Worm (Caenorhabditis elegans) whole organism, L4 larva: ENCODE results near the gene F28C10.1.

Source experiments
- R02D3.7 ChIP-seq: fragments of 150-350 bp; sonication (generic microtip); optimal IDR thresholded peaks from 3 replicates; lab custom pipeline; 2014; ENCODE audit warnings: missing biosample characterization, missing genetic modification characterization
- aha-1 ChIP-seq: fragments of 150-350 bp; peaks from one replicate; lab custom pipeline; 2014; ENCODE audit warnings: missing biosample characterization, missing genetic modification characterization
- hlh-30 ChIP-seq: sonication (generic microtip); optimal IDR thresholded peaks from 2 replicates; lab custom pipeline; 2017; ENCODE audit warnings: antibody characterized with exemption, mild to moderate bottlenecking, missing genetic modification characterization, missing compliant biosample characterization; ENCODE audit not compliant: insufficient read depth
- mdl-1 ChIP-seq, 2 experiments: fragments of 150-350 bp in 1 of 2; sonication (generic microtip) in 1 of 2; optimal IDR thresholded peaks; 2 replicates each; lab custom pipeline; 2014 to 2017; ENCODE audit warnings: missing biosample characterization in 2 of 2, missing genetic modification characterization in 2 of 2

- TF ChIP-seq hlh-30 (tag; lab: Kevin White, UChicago) (no peak), mdl-1 (tag; optimal IDR thresholded peaks at IDR 0.05; lab: Kevin White, UChicago) (no peak), R02D3.7 (no peak), aha-1 (tag; lab: Kevin White, UChicago) (no peak)
Observed at ce11 chrX:536365-536764, 6.5 kb upstream of the F28C10.1 start.
